Fruit fly (Drosophila melanogaster): ENCODE results near the gene Rpn9.

Gene Rpn9

dm6 chr3R:23757912-23758607 lies 24.8 kb upstream of the Rpn9 start, which contains the start of the genes PTPMT1 and Hrd3:
TSS of gene PTPMT1 (plus strand) at chr3R:23758339.
TSS of gene Hrd3 (minus strand) at chr3R:23758557.
- no peak for TF ChIP-seq h (optimal IDR thresholded peaks at IDR 0.05)
- TF ChIP-seq Myc (optimal IDR thresholded peaks at IDR 0.05) = no peak
- no peak for TF ChIP-seq psq (optimal IDR thresholded peaks at IDR 0.05)
- no peak for TF ChIP-seq Sin3A (optimal IDR thresholded peaks at IDR 0.05)
- TF ChIP-seq insv (optimal IDR thresholded peaks at IDR 0.05) = no peak
- no peak for TF ChIP-seq ttk (optimal IDR thresholded peaks at IDR 0.05)

dm6 chr3R:23752728-23753127 lies 19.5 kb upstream of the Rpn9 start, which contains the start of the genes RanBP3 and Rpt5:
TSS of gene RanBP3 (minus strand) at chr3R:23752834.
TSS of gene Rpt5 (plus strand) at chr3R:23752876.
- TF ChIP-seq insv (optimal IDR thresholded peaks at IDR 0.05) (no peak), h (optimal IDR thresholded peaks at IDR 0.05) (no peak), psq (optimal IDR thresholded peaks at IDR 0.05) (no peak), ttk (optimal IDR thresholded peaks at IDR 0.05) (no peak), Sin3A (optimal IDR thresholded peaks at IDR 0.05) (no peak), Myc (optimal IDR thresholded peaks at IDR 0.05) (no peak)

DNA sequence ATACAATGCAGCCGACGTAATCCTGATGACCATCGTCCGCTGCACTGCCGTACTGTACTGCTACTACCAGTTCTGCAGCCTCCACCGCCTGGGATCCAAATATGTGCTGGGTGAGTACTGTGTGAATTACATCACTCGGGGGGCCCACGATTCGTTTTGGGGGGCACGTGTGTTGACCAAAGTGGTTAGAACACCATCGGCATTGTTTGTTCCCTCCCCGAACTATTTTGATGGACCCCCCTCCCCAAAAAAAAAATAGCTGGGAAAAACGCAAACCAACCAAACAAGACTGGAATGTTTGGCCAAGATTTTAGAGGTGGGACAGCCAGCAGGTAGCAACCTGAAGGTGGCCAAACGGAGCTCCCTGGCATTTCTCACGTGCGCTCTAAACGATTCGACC lies 14.2 kb upstream of the Rpn9 start:
- no peak for TF ChIP-seq ttk (optimal IDR thresholded peaks at IDR 0.05)
- TF ChIP-seq psq (optimal IDR thresholded peaks at IDR 0.05) = no peak
- TF ChIP-seq Sin3A (optimal IDR thresholded peaks at IDR 0.05) = no peak
- no peak for TF ChIP-seq insv (optimal IDR thresholded peaks at IDR 0.05)
- no peak for TF ChIP-seq h (optimal IDR thresholded peaks at IDR 0.05)
- no peak for TF ChIP-seq Myc (optimal IDR thresholded peaks at IDR 0.05)

- TF ChIP-seq ttk (optimal IDR thresholded peaks at IDR 0.05) (no peak), h (optimal IDR thresholded peaks at IDR 0.05) (no peak), psq (optimal IDR thresholded peaks at IDR 0.05) (no peak), Sin3A (optimal IDR thresholded peaks at IDR 0.05) (no peak), insv (optimal IDR thresholded peaks at IDR 0.05) (no peak), Myc (optimal IDR thresholded peaks at IDR 0.05) (no peak)
These were observed 7.7 kb upstream of the Rpn9 start for dm6 chr3R:23740968-23741367.

DNA sequence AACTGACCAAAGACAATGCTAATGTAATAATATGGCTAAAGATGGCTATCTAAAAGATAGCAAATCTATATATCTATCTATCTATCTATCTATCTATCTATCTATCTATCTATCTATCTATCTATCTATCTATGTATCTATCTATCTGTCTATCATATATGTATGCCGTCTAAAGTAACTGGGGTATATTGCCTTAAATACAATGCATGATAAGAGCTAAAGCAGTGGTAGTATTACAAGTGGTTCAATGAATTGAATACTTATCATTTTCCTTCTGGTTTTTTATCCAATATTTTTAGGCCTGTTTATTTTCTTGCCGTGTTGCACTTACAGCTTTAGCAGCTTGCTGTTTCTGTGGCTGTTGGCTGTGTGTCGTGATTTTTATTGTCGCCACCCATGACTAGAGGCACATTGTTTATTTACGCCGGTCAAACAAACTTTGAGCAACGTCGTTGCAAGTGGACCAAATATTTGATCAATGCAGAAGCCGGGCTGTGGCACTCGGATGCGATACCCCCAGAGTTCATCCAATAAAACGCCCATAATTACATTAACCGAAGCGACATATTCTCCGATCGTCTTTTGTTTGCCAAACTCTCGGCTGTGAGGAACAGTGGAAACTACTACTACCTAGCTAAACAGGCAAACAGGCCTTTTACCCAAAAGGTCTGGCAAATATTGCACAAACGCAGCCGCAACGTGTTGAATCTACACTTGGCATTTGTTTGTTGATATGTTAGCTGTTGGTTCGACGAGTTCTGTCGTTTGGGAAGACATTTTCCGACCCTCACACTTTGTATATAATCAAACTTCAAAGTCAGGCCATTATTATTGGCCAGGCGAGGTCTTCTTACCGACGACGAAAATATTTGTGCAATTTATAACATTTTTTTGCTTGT lies 4.7 kb upstream of the Rpn9 start:
- TF ChIP-seq Sin3A (optimal IDR thresholded peaks at IDR 0.05) (no peak), h (optimal IDR thresholded peaks at IDR 0.05) (no peak), psq (optimal IDR thresholded peaks at IDR 0.05) (no peak), ttk (optimal IDR thresholded peaks at IDR 0.05) (no peak), Myc (optimal IDR thresholded peaks at IDR 0.05) (no peak), insv (optimal IDR thresholded peaks at IDR 0.05) (no peak)

DNA sequence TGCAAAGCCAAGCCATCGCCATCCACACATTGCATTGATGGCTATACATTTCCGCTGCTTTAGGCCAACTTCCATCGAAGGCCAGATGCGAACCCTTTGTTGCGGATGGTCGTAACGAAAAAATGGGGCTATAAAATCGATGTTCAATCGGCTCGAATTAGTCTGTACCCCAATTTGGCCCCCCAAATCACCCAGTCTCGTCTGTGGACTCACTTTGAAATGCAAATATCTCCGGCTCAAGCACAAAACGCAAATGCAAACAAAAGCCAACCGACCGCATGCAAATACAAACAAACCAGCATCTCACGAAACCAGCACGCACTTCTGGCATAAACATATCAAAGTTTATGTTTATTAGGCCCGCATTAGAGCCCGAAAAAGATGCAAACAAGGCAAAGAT lies 3.1 kb upstream of the Rpn9 start:
- TF ChIP-seq ttk (optimal IDR thresholded peaks at IDR 0.05) (no peak), h (optimal IDR thresholded peaks at IDR 0.05) (no peak), insv (optimal IDR thresholded peaks at IDR 0.05) (no peak), Sin3A (optimal IDR thresholded peaks at IDR 0.05) (no peak)

DNA sequence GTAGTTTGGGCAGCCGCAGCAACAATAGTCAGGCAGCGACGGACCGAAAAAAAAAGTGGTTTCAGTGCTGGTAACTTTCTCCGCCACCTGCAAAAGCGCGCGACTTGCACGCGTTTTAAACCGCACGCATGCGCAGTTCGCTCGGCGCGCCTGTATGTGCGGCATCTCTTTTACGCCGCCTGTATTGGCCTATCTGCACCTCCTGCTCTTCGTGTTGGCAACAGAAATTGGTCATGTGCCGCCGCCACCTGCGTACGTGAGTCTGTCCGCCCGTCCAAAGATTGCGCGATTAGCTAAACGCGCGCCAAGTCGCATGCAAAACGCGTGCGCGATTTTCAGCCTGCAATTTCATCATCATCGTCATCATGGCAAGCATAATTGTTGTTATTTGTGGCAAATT lies 2.4 kb upstream of the Rpn9 start:
- TF ChIP-seq Sin3A (optimal IDR thresholded peaks at IDR 0.05) (no peak), insv (optimal IDR thresholded peaks at IDR 0.05) (no peak), psq (optimal IDR thresholded peaks at IDR 0.05) (no peak), ttk (optimal IDR thresholded peaks at IDR 0.05) (no peak), h (optimal IDR thresholded peaks at IDR 0.05) (no peak), Myc (optimal IDR thresholded peaks at IDR 0.05) (no peak)

dm6 chr3R:23734573-23735404 lies 1.5 kb upstream of the Rpn9 start:
- TF ChIP-seq Sin3A (optimal IDR thresholded peaks at IDR 0.05) (no peak), ttk (optimal IDR thresholded peaks at IDR 0.05) (no peak), h (optimal IDR thresholded peaks at IDR 0.05) (no peak), psq (optimal IDR thresholded peaks at IDR 0.05) (no peak), Myc (optimal IDR thresholded peaks at IDR 0.05) (no peak), insv (optimal IDR thresholded peaks at IDR 0.05) (no peak)

DNA sequence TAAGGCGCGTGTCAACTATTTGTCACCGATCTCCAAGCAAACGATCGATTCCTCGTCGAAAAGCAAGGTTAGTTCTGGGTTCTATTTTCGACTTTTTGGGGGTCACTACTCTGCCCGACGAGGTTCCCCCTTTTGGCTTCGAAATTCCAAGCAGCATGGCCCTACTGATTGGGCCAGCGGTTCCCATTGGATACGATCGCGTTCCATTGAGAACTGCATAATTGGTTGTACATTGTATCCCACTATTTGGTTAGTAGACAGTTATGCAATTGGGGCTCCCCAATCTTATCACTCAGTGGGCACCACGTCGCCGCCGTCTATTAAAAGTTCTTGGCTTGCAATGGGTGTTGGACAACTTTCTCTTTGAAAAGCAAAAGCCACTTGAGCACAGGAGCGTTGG lies 509 bp upstream of the Rpn9 start:
- TF ChIP-seq psq (optimal IDR thresholded peaks at IDR 0.05) (no peak), insv (optimal IDR thresholded peaks at IDR 0.05) (no peak), h (optimal IDR thresholded peaks at IDR 0.05) (no peak), Myc (optimal IDR thresholded peaks at IDR 0.05) (no peak), ttk (optimal IDR thresholded peaks at IDR 0.05) (no peak), Sin3A (optimal IDR thresholded peaks at IDR 0.05) (no peak)

- TF ChIP-seq psq (optimal IDR thresholded peaks at IDR 0.05) (no peak), h (optimal IDR thresholded peaks at IDR 0.05) (no peak), Sin3A (optimal IDR thresholded peaks at IDR 0.05) (no peak), insv (optimal IDR thresholded peaks at IDR 0.05) (no peak), ttk (optimal IDR thresholded peaks at IDR 0.05) (no peak), Myc (optimal IDR thresholded peaks at IDR 0.05) (no peak)
These were observed 729 bp downstream of the Rpn9 start for dm6 chr3R:23732533-23732932.

DNA sequence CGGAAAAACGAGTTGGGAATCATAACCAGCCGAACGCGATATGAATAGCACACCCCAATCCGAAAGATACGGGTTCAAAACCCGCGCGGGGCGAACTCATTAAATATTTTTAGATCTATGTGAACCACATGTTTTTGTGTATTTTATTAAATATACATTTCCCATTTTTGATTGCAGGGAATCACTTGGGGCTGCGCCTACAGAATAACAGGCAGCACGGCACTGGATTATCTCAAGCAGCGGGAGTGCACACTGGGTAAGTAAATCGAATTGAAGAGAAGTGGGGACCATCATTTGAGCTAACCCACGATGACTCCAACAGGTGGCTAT lies 2.8 kb downstream of the Rpn9 start:
- no peak for TF ChIP-seq Sin3A (optimal IDR thresholded peaks at IDR 0.05)
- TF ChIP-seq ttk (optimal IDR thresholded peaks at IDR 0.05) = no peak
- no peak for TF ChIP-seq psq (optimal IDR thresholded peaks at IDR 0.05)
- no peak for TF ChIP-seq h (optimal IDR thresholded peaks at IDR 0.05)
- no peak for TF ChIP-seq insv (optimal IDR thresholded peaks at IDR 0.05)
- no peak for TF ChIP-seq Myc (optimal IDR thresholded peaks at IDR 0.05)

Measured in Kc167 (cell line).